Worm (Caenorhabditis elegans): ENCODE data around the gene C06A6.7.
A peak's percentile ranks its signal among the peaks of the same experiment; 100 is the strongest.

C06A6.7 gene

ce11 chrIV:7803250-7803649 is 35.1 kb downstream of the C06A6.7 start, which contains the start of gene C33H5.16:
TSS of gene C33H5.16 (minus strand) at chrIV:7803350.
- TF ChIP-seq ztf-29 (GFP tag; IDR thresholded peaks at IDR 0.05) (no peak), cog-1 (tag; optimal IDR thresholded peaks at IDR 0.05) (no peak), flt-1 (GFP tag; IDR thresholded peaks at IDR 0.05) (no peak), med-1 (GFP tag; optimal IDR thresholded peaks at IDR 0.05; ENCODE audit: insufficient read depth) (no peak), tab-1 (GFP tag; IDR thresholded peaks at IDR 0.05) (no peak), T22C8.4 (GFP tag; IDR thresholded peaks at IDR 0.05) (no peak)

ce11 chrIV:7800338-7800737 is 38.0 kb downstream of the C06A6.7 start:
- TF ChIP-seq ref-1 (GFP tag; conservative IDR thresholded peaks at IDR 0.05) (no peak), ztf-29 (GFP tag; IDR thresholded peaks at IDR 0.05) (no peak), med-1 (GFP tag; optimal IDR thresholded peaks at IDR 0.05; ENCODE audit: insufficient read depth) (no peak), klf-2 (GFP tag; conservative IDR thresholded peaks at IDR 0.05) (no peak), cog-1 (tag; optimal IDR thresholded peaks at IDR 0.05) (no peak), ztf-23 (GFP tag; IDR thresholded peaks at IDR 0.05) (no peak), T22C8.4 (GFP tag; IDR thresholded peaks at IDR 0.05) (no peak), tab-1 (GFP tag; IDR thresholded peaks at IDR 0.05) (no peak), flt-1 (GFP tag; IDR thresholded peaks at IDR 0.05) (no peak)

DNA sequence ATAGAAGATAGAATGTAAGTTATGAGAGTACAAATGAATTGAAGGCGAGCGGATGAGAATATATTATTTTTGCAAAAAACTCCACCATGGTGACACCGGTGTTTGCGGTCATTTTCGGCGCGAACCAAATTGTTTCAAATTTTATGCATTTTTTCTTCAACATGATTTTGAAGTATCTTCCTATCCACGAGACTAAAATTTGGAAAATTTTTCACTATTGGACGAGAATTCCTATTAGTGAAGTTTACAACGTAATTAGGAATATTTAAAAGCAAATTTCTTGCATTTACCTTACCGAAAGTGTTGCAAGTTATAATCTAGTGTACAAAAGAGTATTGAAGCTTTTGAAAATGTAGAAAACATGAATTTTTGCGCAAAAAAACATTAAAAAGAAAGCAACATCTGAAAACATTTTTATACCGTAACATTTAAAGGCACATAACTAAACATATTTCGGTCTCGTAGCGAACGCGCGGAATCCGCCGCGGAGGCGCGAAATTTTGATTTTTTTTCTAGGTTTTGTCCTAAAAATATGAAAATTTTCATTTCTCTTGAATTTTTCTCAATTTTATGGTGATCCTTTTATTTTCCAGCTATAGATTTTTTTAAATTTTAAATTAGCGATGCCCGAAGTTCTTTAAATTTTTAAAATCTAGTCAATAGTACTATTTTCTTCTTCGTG is 41.8 kb downstream of the C06A6.7 start, which contains the start of gene sgo-1:
sgo-1 (minus strand) TSS at position 51 of the 682 bp plus-strand sequence.
- no peak for TF ChIP-seq ref-1 (GFP tag; conservative IDR thresholded peaks at IDR 0.05)
- no peak for TF ChIP-seq ztf-29 (GFP tag; IDR thresholded peaks at IDR 0.05)
- no peak for TF ChIP-seq T22C8.4 (GFP tag; IDR thresholded peaks at IDR 0.05)
- TF ChIP-seq tab-1 (GFP tag; IDR thresholded peaks at IDR 0.05): no peak
- TF ChIP-seq cog-1 (tag; optimal IDR thresholded peaks at IDR 0.05): no peak
- no peak for TF ChIP-seq med-1 (GFP tag; optimal IDR thresholded peaks at IDR 0.05; ENCODE audit: insufficient read depth)
- TF ChIP-seq klf-2 (GFP tag; conservative IDR thresholded peaks at IDR 0.05): no peak
- no peak for TF ChIP-seq ztf-23 (GFP tag; IDR thresholded peaks at IDR 0.05)
- TF ChIP-seq flt-1 (GFP tag; IDR thresholded peaks at IDR 0.05): no peak

DNA sequence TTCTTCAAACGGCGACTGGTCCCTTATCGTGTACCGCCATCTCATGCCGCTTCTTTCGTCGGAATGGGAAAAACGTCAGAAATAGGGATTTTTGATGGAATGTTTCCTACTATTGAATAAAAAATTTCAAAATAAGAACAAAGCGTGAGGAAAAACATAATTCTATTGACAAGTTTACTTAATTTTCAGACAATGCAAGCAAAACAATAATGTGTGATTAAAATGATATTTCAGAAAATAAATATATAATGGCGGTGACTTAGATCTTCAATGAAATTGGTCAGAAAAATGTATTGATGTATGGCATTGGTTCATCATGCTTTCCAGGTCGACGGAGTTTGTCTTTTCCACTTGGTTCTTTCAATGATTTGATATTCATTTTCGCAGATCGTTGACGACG is 43.6 kb downstream of the C06A6.7 start, which contains the start of gene ntp-1:
ntp-1 (minus strand) TSS at position 101 of the 400 bp plus-strand sequence.
- TF ChIP-seq ref-1 (GFP tag; conservative IDR thresholded peaks at IDR 0.05): no peak
- TF ChIP-seq T22C8.4 (GFP tag; IDR thresholded peaks at IDR 0.05): no peak
- TF ChIP-seq ztf-29 (GFP tag; IDR thresholded peaks at IDR 0.05): no peak
- TF ChIP-seq klf-2 (GFP tag; conservative IDR thresholded peaks at IDR 0.05): no peak
- TF ChIP-seq tab-1 (GFP tag; IDR thresholded peaks at IDR 0.05): no peak

- no peak for TF ChIP-seq klf-2 (GFP tag; conservative IDR thresholded peaks at IDR 0.05)
- TF ChIP-seq med-1 (GFP tag; optimal IDR thresholded peaks at IDR 0.05; ENCODE audit: insufficient read depth): no peak
- TF ChIP-seq ztf-23 (GFP tag; IDR thresholded peaks at IDR 0.05): no peak
- no peak for TF ChIP-seq ref-1 (GFP tag; conservative IDR thresholded peaks at IDR 0.05)
- TF ChIP-seq cog-1 (tag; optimal IDR thresholded peaks at IDR 0.05): no peak
- no peak for TF ChIP-seq ztf-29 (GFP tag; IDR thresholded peaks at IDR 0.05)
- no peak for TF ChIP-seq flt-1 (GFP tag; IDR thresholded peaks at IDR 0.05)
- TF ChIP-seq T22C8.4 (GFP tag; IDR thresholded peaks at IDR 0.05): no peak
- no peak for TF ChIP-seq tab-1 (GFP tag; IDR thresholded peaks at IDR 0.05)
Observed at ce11 chrIV:7791821-7792446, 46.4 kb downstream of the C06A6.7 start, which contains the start of gene C33H5.13. TSS of gene C33H5.13 (minus strand) at chrIV:7792263.

DNA sequence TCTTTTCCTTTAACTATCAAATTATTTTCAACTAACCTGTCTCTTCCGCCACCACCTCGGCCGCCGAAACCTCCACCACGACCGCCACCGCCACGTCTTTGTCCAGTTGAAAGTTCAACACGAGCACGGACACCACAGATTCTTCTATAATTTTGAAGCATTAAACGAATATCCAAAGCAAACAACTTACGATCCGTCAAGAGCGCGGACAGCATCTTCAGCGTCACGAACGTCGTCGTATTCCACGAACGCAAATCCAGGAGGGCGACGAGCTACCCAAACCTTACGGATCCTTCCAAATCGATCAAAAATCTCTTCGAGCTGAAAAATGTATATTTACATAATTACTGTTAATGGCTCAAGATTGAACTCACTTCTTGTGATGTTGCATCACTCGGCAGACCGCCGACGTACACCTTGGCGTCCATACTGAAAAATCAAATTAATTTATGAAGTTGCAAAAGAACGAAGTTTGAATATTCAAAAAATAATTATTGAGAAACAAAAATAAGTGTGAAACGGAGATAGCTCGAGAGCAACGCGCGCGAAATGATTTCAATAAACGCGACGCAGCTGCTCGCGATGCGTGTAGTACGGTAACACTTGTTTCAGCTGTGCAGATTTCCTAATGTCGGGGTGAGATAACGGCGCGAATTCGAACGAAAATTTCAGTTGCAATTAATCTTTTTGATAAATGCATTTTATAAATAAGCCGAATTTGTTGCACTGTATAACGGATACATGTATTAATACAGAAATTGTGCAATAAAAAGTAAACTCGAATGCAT is 47.3 kb downstream of the C06A6.7 start, which contains the start of gene rsp-6:
rsp-6 (minus strand) TSS at position 429 of the 788 bp plus-strand sequence.
- no peak for TF ChIP-seq tab-1 (GFP tag; IDR thresholded peaks at IDR 0.05)
- TF ChIP-seq ztf-29 (GFP tag; IDR thresholded peaks at IDR 0.05): no peak
- peak; percentile 67; the same call in 1 of the 2 replicates for TF ChIP-seq flt-1 (GFP tag; IDR thresholded peaks at IDR 0.05)
- no peak for TF ChIP-seq ztf-23 (GFP tag; IDR thresholded peaks at IDR 0.05)
- TF ChIP-seq T22C8.4 (GFP tag; IDR thresholded peaks at IDR 0.05): no peak
- TF ChIP-seq cog-1 (tag; optimal IDR thresholded peaks at IDR 0.05): peak; percentile 73
- no peak for TF ChIP-seq klf-2 (GFP tag; conservative IDR thresholded peaks at IDR 0.05)
- no peak for TF ChIP-seq ref-1 (GFP tag; conservative IDR thresholded peaks at IDR 0.05)

- TF ChIP-seq T22C8.4 (GFP tag; IDR thresholded peaks at IDR 0.05) (no peak), klf-2 (GFP tag; conservative IDR thresholded peaks at IDR 0.05) (no peak), med-1 (GFP tag; optimal IDR thresholded peaks at IDR 0.05; ENCODE audit: insufficient read depth) (no peak), cog-1 (tag; optimal IDR thresholded peaks at IDR 0.05) (no peak), ztf-23 (GFP tag; IDR thresholded peaks at IDR 0.05) (no peak), ztf-29 (GFP tag; IDR thresholded peaks at IDR 0.05) (no peak), tab-1 (GFP tag; IDR thresholded peaks at IDR 0.05) (no peak), ref-1 (GFP tag; conservative IDR thresholded peaks at IDR 0.05) (no peak), flt-1 (GFP tag; IDR thresholded peaks at IDR 0.05) (no peak)
Observed at ce11 chrIV:7790151-7790691, 48.1 kb downstream of the C06A6.7 start.

DNA sequence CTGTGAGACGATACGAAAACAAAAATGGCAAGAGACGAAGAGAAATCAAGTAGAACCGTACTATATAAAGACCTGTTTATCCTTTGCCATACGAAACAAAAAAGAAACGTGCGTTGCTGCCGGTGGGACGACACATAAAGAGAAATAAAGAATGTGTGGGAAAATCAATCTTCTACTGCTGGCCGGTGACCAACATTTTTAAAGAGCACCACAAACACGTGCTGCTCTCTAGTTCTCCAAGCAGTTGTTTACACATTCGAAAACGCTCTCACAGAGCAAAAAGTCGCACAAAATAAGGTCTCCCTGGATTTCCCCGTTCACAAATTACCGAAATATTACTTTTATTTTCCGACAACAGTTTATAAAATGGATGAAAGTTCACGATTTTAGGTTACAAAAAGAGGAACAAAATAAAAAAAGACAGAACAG is 48.8 kb downstream of the C06A6.7 start, which contains the start of gene imp-3:
imp-3 (minus strand) TSS at position 93 of the 429 bp plus-strand sequence.
- TF ChIP-seq tab-1 (GFP tag; IDR thresholded peaks at IDR 0.05) (no peak), flt-1 (GFP tag; IDR thresholded peaks at IDR 0.05) (no peak), ztf-23 (GFP tag; IDR thresholded peaks at IDR 0.05) (no peak), ref-1 (GFP tag; conservative IDR thresholded peaks at IDR 0.05) (no peak), ztf-29 (GFP tag; IDR thresholded peaks at IDR 0.05) (no peak), klf-2 (GFP tag; conservative IDR thresholded peaks at IDR 0.05) (no peak)

All from whole organism, midembryonic.